Fruit fly (Drosophila melanogaster) whole organism, adult: ENCODE measurements around the gene CG2983.

Experiments
- CG11617 ChIP-seq: fragments of 200-800 bp; sonication (Bioruptor generic); optimal IDR thresholded peaks from 2 replicates; lab custom pipeline; 2017; ENCODE audit warnings: mild to moderate bottlenecking, missing biosample characterization, missing genetic modification reagents, missing genetic modification characterization
- CG1620 ChIP-seq: fragments of 200-800 bp; sonication (Bioruptor generic); optimal IDR thresholded peaks from 2 replicates; lab custom pipeline; 2016; ENCODE audit warnings: missing biosample characterization, missing genetic modification characterization
- CG33017 ChIP-seq: fragments of 200-800 bp; sonication (Bioruptor generic); optimal IDR thresholded peaks from 2 replicates; lab custom pipeline; 2018; ENCODE audit warnings: missing biosample characterization, mild to moderate bottlenecking, missing genetic modification characterization, moderate library complexity
- CG5204 ChIP-seq: fragments of 200-800 bp; sonication (Bioruptor generic); optimal IDR thresholded peaks from 2 replicates; lab custom pipeline; 2016; ENCODE audit warnings: missing biosample characterization, missing genetic modification characterization
- CG7045 ChIP-seq: fragments of 200-800 bp; sonication (Bioruptor generic); optimal IDR thresholded peaks from 2 replicates; lab custom pipeline; 2017; ENCODE audit warnings: missing biosample characterization, mild to moderate bottlenecking, missing genetic modification characterization
- CG7101 ChIP-seq: fragments of 200-800 bp; sonication (Bioruptor generic); optimal IDR thresholded peaks from 2 replicates; lab custom pipeline; 2018; ENCODE audit warnings: missing biosample characterization, mild to moderate bottlenecking, missing genetic modification characterization, moderate library complexity
- Clk ChIP-seq: fragments of 200-800 bp; sonication (Bioruptor generic); optimal IDR thresholded peaks from 2 replicates; lab custom pipeline; 2017; ENCODE audit warnings: missing biosample characterization, missing genetic modification characterization
- Crg-1 ChIP-seq: fragments of 200-800 bp; sonication (Bioruptor generic); optimal IDR thresholded peaks from 2 replicates; lab custom pipeline; 2016; ENCODE audit warnings: missing biosample characterization, missing genetic modification characterization
- Mnt ChIP-seq: fragments of 200-800 bp; sonication (Bioruptor generic); optimal IDR thresholded peaks from 2 replicates; lab custom pipeline; 2016; ENCODE audit warnings: missing biosample characterization, mild to moderate bottlenecking, missing genetic modification characterization
- bab1 ChIP-seq: fragments of 200-800 bp; sonication (Bioruptor generic); optimal IDR thresholded peaks from 3 replicates; lab custom pipeline; 2019; ENCODE audit warnings: missing biosample characterization, mild to moderate bottlenecking, missing genetic modification characterization, moderate library complexity
- cnc ChIP-seq, 2 experiments: fragments of >200 bp; optimal IDR thresholded peaks; 2 replicates each; lab custom pipeline; 2017
- kay ChIP-seq: fragments of 200-800 bp; sonication (Bioruptor generic); peaks from one replicate; lab custom pipeline; 2016; ENCODE audit warnings: missing biosample characterization, missing genetic modification characterization, borderline replicate concordance
- pad ChIP-seq: fragments of 200-800 bp; sonication (Bioruptor generic); optimal IDR thresholded peaks from 3 replicates; lab custom pipeline; 2017; ENCODE audit warnings: missing biosample characterization, missing genetic modification characterization, mild to moderate bottlenecking, moderate library complexity, missing genetic modification reagents
- tj ChIP-seq: fragments of 200-800 bp; sonication (Bioruptor generic); optimal IDR thresholded peaks from 3 replicates; lab custom pipeline; 2017; ENCODE audit warnings: missing biosample characterization, mild to moderate bottlenecking, missing genetic modification characterization, moderate library complexity

- TF ChIP-seq CG7101 (tag; lab: Kevin White, UChicago) (no peak), cnc (optimal IDR thresholded peaks at IDR 0.05; lab: Kevin White, UChicago) (no peak), Clk (GFP tag; lab: Kevin White, UChicago) (no peak), kay (GFP tag; lab: Kevin White, UChicago) (peak; percentile 36), CG33017 (no peak), tj (no peak), CG1620 (GFP tag; lab: Kevin White, UChicago) (no peak), Mnt (GFP tag; lab: Kevin White, UChicago) (peak; percentile 18), Crg-1 (GFP tag; lab: Kevin White, UChicago) (no peak), pad (GFP tag; lab: Kevin White, UChicago) (no peak), CG7045 (GFP tag; lab: Kevin White, UChicago) (no peak), CG11617 (GFP tag; lab: Kevin White, UChicago) (no peak), CG5204 (GFP tag; lab: Kevin White, UChicago) (no peak), bab1 (GFP tag; lab: Kevin White, UChicago) (no peak)
These were observed 42.7 kb upstream of the CG2983 start, which contains the start of gene daw for dm6 chr2L:2804634-2805311.
